Fruit fly (Drosophila melanogaster) whole organism, embryonic: ENCODE results near the gene CG6928.

Experiments
- Ada2b ChIP-seq: fragments of 200-800 bp; sonication (Bioruptor generic); IDR thresholded peaks from 2 replicates; pipeline ENCODE4 v1.3.6; 2022; ENCODE audit warnings: missing biosample characterization, missing genetic modification characterization
- Awh ChIP-seq: fragments of 200-800 bp; sonication (Bioruptor generic); IDR thresholded peaks from 2 replicates; pipeline ENCODE4, ENCODE4 v1.3.6; 2022; ENCODE audit warnings: missing biosample characterization, missing genetic modification characterization
- CG11695 ChIP-seq: fragments of 200-800 bp; sonication (Bioruptor generic); IDR thresholded peaks from 3 replicates; pipeline ENCODE4 v1.3.6; 2022; ENCODE audit warnings: missing biosample characterization, missing genetic modification characterization
- CG12071 ChIP-seq: fragments of 200-800 bp; sonication (Bioruptor generic); optimal IDR thresholded peaks from 3 replicates; lab custom pipeline; 2018; ENCODE audit warnings: missing biosample characterization, mild to moderate bottlenecking, missing genetic modification characterization
- CG12744 ChIP-seq: fragments of 200-800 bp; sonication (Bioruptor generic); optimal IDR thresholded peaks from 2 replicates; lab custom pipeline; 2016; ENCODE audit warnings: missing biosample characterization, missing genetic modification characterization
- CG13424 ChIP-seq: fragments of 200-800 bp; sonication (Bioruptor generic); optimal IDR thresholded peaks from 2 replicates; lab custom pipeline; 2019; ENCODE audit warnings: missing biosample characterization, mild to moderate bottlenecking, missing genetic modification characterization, moderate library complexity
- CG14667 ChIP-seq: fragments of 200-800 bp; sonication (Bioruptor generic); IDR thresholded peaks from 2 replicates; pipeline ENCODE4 v1.3.6; 2022; ENCODE audit warnings: missing biosample characterization, missing genetic modification characterization
- CG18011 ChIP-seq: fragments of 200-800 bp; sonication (Bioruptor generic); optimal IDR thresholded peaks from 2 replicates; lab custom pipeline; 2017; ENCODE audit warnings: missing biosample characterization, missing genetic modification characterization, mild to moderate bottlenecking, moderate library complexity, missing genotype
- CG18262 ChIP-seq: fragments of 200-800 bp; optimal IDR thresholded peaks from 3 replicates; lab custom pipeline; 2019; ENCODE audit warnings: missing biosample characterization, mild to moderate bottlenecking, missing genetic modification characterization, moderate library complexity
- CG30431 ChIP-seq: fragments of 200-800 bp; sonication (Bioruptor generic); optimal IDR thresholded peaks from 2 replicates; lab custom pipeline; 2017; ENCODE audit warnings: missing biosample characterization, missing genetic modification characterization
- CG31365 ChIP-seq: fragments of 200-800 bp; sonication (Bioruptor generic); optimal IDR thresholded peaks from 2 replicates; lab custom pipeline; 2018; ENCODE audit warnings: missing biosample characterization, mild to moderate bottlenecking, missing genetic modification characterization
- CG31388 ChIP-seq: fragments of 200-800 bp; sonication (Bioruptor generic); optimal IDR thresholded peaks from 2 replicates; lab custom pipeline; 2016; ENCODE audit warnings: missing biosample characterization, missing genetic modification characterization
- CG5180 ChIP-seq: fragments of 200-800 bp; sonication (Bioruptor generic); optimal IDR thresholded peaks from 3 replicates; lab custom pipeline; 2017; ENCODE audit warnings: missing biosample characterization, missing genetic modification characterization, mild to moderate bottlenecking, moderate library complexity, missing genetic modification reagents
- CG6813 ChIP-seq: fragments of 200-800 bp; sonication (Bioruptor generic); optimal IDR thresholded peaks from 2 replicates; lab custom pipeline; 2017; ENCODE audit warnings: missing biosample characterization, missing genetic modification characterization, mild to moderate bottlenecking, moderate library complexity, missing genetic modification reagents
- CG9797 ChIP-seq: fragments of 200-800 bp; sonication (Bioruptor generic); optimal IDR thresholded peaks from 3 replicates; lab custom pipeline; 2018; ENCODE audit warnings: missing biosample characterization, mild to moderate bottlenecking, missing genetic modification characterization
- D19A ChIP-seq: fragments of 200-800 bp; optimal IDR thresholded peaks from 3 replicates; lab custom pipeline; 2019; ENCODE audit warnings: missing biosample characterization, mild to moderate bottlenecking, missing genetic modification characterization, moderate library complexity
- Eip74EF ChIP-seq, 2 experiments: fragments of 200-800 bp in 1 of 2; fragments of >200 bp in 1 of 2; sonication (Bioruptor generic) in 1 of 2; optimal IDR thresholded peaks; 2 replicates each; lab custom pipeline; 2017 to 2019; ENCODE audit warnings: missing biosample characterization in 2 of 2, missing genetic modification characterization in 2 of 2, mild to moderate bottlenecking in 1 of 2, moderate library complexity in 1 of 2
- Fer3 ChIP-seq: fragments of 200-800 bp; sonication (Bioruptor generic); optimal IDR thresholded peaks from 2 replicates; lab custom pipeline; 2018; ENCODE audit warnings: missing biosample characterization, mild to moderate bottlenecking, missing genetic modification characterization, moderate library complexity
- GATAe ChIP-seq: fragments of 200-800 bp; sonication (Bioruptor generic); conservative IDR thresholded peaks from 2 replicates; pipeline ENCODE4 v1.3.6; 2022; ENCODE audit warnings: missing biosample characterization, missing genetic modification characterization
- HLH4C ChIP-seq: fragments of 200-800 bp; sonication (Bioruptor generic); IDR thresholded peaks from 3 replicates; pipeline ENCODE4 v1.3.6; 2022; ENCODE audit warnings: missing biosample characterization, missing genetic modification characterization; ENCODE audit not compliant: partially characterized antibody
- Lim3 ChIP-seq: fragments of 200-800 bp; sonication (Bioruptor generic); IDR thresholded peaks from 2 replicates; pipeline ENCODE4 v1.3.6; 2022; ENCODE audit warnings: missing biosample characterization, missing genetic modification characterization
- NFAT ChIP-seq: fragments of 200-800 bp; sonication (Bioruptor generic); IDR thresholded peaks from 2 replicates; pipeline ENCODE4 v1.3.6; 2022; ENCODE audit warnings: missing biosample characterization, missing genetic modification characterization
- Nf-YA ChIP-seq: fragments of 200-800 bp; sonication (Bioruptor generic); IDR thresholded peaks from 2 replicates; pipeline ENCODE4 v1.3.6; 2022; ENCODE audit warnings: missing biosample characterization, missing genetic modification characterization
- Optix ChIP-seq: fragments of 200-800 bp; sonication (Bioruptor generic); IDR thresholded peaks from 3 replicates; pipeline ENCODE4 v1.3.6; 2022; ENCODE audit warnings: missing biosample characterization, missing genetic modification characterization
- PHDP ChIP-seq: fragments of 200-800 bp; sonication (Bioruptor generic); optimal IDR thresholded peaks from 3 replicates; lab custom pipeline; 2018; ENCODE audit warnings: missing biosample characterization, mild to moderate bottlenecking, missing genetic modification characterization, moderate library complexity
- Pdp1 ChIP-seq, 2 experiments: fragments of 200-800 bp; sonication (Bioruptor generic); optimal IDR thresholded peaks; 3 replicates each; lab custom pipeline; 2016; ENCODE audit warnings: missing biosample characterization in 2 of 2, missing genetic modification characterization in 2 of 2, mild to moderate bottlenecking in 1 of 2, moderate library complexity in 1 of 2
- Ptx1 ChIP-seq: fragments of 200-800 bp; sonication (Bioruptor generic); IDR thresholded peaks from 2 replicates; pipeline ENCODE4 v1.3.6; 2022; ENCODE audit warnings: missing biosample characterization, missing genetic modification characterization
- Vsx1 ChIP-seq: fragments of 200-800 bp; sonication (Bioruptor generic); optimal IDR thresholded peaks from 2 replicates; lab custom pipeline; 2017; ENCODE audit warnings: missing biosample characterization, mild to moderate bottlenecking, missing genetic modification characterization, missing genetic modification reagents
- amos ChIP-seq: fragments of 200-800 bp; sonication (Bioruptor generic); IDR thresholded peaks from 2 replicates; pipeline ENCODE4 v1.3.6; 2022; ENCODE audit warnings: missing biosample characterization, missing genetic modification characterization; ENCODE audit not compliant: partially characterized antibody
- ato ChIP-seq: fragments of 200-800 bp; sonication (Bioruptor generic); IDR thresholded peaks from 2 replicates; pipeline ENCODE4 v1.3.6; 2022; ENCODE audit warnings: missing biosample characterization, missing genetic modification characterization; ENCODE audit not compliant: partially characterized antibody
- bcd ChIP-seq: fragments of 200-800 bp; sonication (Bioruptor generic); optimal IDR thresholded peaks from 2 replicates; lab custom pipeline; 2017; ENCODE audit warnings: missing biosample characterization, mild to moderate bottlenecking, missing genetic modification characterization
- chm ChIP-seq: fragments of 200-800 bp; sonication (Bioruptor generic); IDR thresholded peaks from 2 replicates; pipeline ENCODE4 v1.3.6; 2022; ENCODE audit warnings: missing biosample characterization, missing genetic modification characterization
- crol ChIP-seq: fragments of 200-800 bp; sonication (Bioruptor generic); IDR thresholded peaks from 2 replicates; pipeline ENCODE4 v1.3.6; 2022; ENCODE audit warnings: missing biosample characterization, missing genetic modification characterization
- crp ChIP-seq, 2 experiments: fragments of 200-800 bp; sonication (Bioruptor generic); optimal IDR thresholded peaks; 2 replicates in 1 of 2; 3 replicates in 1 of 2; lab custom pipeline; 2017; ENCODE audit warnings: missing biosample characterization in 2 of 2, missing genetic modification characterization in 2 of 2, mild to moderate bottlenecking in 1 of 2, moderate library complexity in 1 of 2
- da ChIP-seq: fragments of 200-800 bp; sonication (Bioruptor generic); optimal IDR thresholded peaks from 2 replicates; lab custom pipeline; 2016; ENCODE audit warnings: missing biosample characterization, missing genetic modification characterization
- h ChIP-seq: fragments of >200 bp; optimal IDR thresholded peaks from 2 replicates; lab custom pipeline; 2017
- kay ChIP-seq: fragments of 200-800 bp; sonication (Bioruptor generic); optimal IDR thresholded peaks from 2 replicates; lab custom pipeline; 2016; ENCODE audit warnings: missing biosample characterization, missing genetic modification characterization
- lab ChIP-seq: fragments of 200-800 bp; sonication (Bioruptor generic); optimal IDR thresholded peaks from 3 replicates; lab custom pipeline; 2017; ENCODE audit warnings: missing biosample characterization, missing genetic modification characterization, mild to moderate bottlenecking, moderate library complexity, missing genetic modification reagents
- lilli ChIP-seq: fragments of 200-800 bp; sonication (Bioruptor generic); optimal IDR thresholded peaks from 3 replicates; lab custom pipeline; 2016; ENCODE audit warnings: missing biosample characterization, missing genetic modification characterization
- otp ChIP-seq: fragments of 200-800 bp; sonication (Bioruptor generic); IDR thresholded peaks from 3 replicates; pipeline ENCODE4, ENCODE4 v1.3.6; 2022; ENCODE audit warnings: missing biosample characterization, missing genetic modification characterization
- pita ChIP-seq: fragments of 200-800 bp; sonication (Bioruptor generic); optimal IDR thresholded peaks from 2 replicates; lab custom pipeline; 2017; ENCODE audit warnings: missing biosample characterization, mild to moderate bottlenecking, missing genetic modification characterization
- run ChIP-seq: fragments of 200-800 bp; sonication (Bioruptor generic); optimal IDR thresholded peaks from 3 replicates; lab custom pipeline; 2018; ENCODE audit warnings: missing biosample characterization, mild to moderate bottlenecking, missing genetic modification characterization
- shn ChIP-seq: fragments of 200-800 bp; sonication (Bioruptor generic); optimal IDR thresholded peaks from 3 replicates; lab custom pipeline; 2016; ENCODE audit warnings: missing biosample characterization, missing genetic modification characterization
- sr ChIP-seq: fragments of 200-800 bp; sonication (Bioruptor generic); IDR thresholded peaks from 3 replicates; pipeline ENCODE4 v1.3.6; 2022; ENCODE audit warnings: missing biosample characterization, missing genetic modification characterization
- trem ChIP-seq: fragments of 200-800 bp; optimal IDR thresholded peaks from 3 replicates; lab custom pipeline; 2019; ENCODE audit warnings: missing biosample characterization, mild to moderate bottlenecking, missing genetic modification characterization, moderate library complexity
- trh ChIP-seq: fragments of 200-800 bp; sonication (Bioruptor generic); optimal IDR thresholded peaks from 2 replicates; lab custom pipeline; 2016; ENCODE audit warnings: missing biosample characterization, missing genetic modification characterization
- wdn ChIP-seq: fragments of 200-800 bp; sonication (Bioruptor generic); IDR thresholded peaks from 2 replicates; pipeline ENCODE4 v1.3.6; 2022; ENCODE audit warnings: missing biosample characterization, missing genetic modification characterization
- zfh1 ChIP-seq: fragments of 200-800 bp; sonication (Bioruptor generic); IDR thresholded peaks from 3 replicates; pipeline ENCODE4 v1.3.6; 2022; ENCODE audit warnings: missing biosample characterization, missing genetic modification characterization

CG6928 gene

DNA sequence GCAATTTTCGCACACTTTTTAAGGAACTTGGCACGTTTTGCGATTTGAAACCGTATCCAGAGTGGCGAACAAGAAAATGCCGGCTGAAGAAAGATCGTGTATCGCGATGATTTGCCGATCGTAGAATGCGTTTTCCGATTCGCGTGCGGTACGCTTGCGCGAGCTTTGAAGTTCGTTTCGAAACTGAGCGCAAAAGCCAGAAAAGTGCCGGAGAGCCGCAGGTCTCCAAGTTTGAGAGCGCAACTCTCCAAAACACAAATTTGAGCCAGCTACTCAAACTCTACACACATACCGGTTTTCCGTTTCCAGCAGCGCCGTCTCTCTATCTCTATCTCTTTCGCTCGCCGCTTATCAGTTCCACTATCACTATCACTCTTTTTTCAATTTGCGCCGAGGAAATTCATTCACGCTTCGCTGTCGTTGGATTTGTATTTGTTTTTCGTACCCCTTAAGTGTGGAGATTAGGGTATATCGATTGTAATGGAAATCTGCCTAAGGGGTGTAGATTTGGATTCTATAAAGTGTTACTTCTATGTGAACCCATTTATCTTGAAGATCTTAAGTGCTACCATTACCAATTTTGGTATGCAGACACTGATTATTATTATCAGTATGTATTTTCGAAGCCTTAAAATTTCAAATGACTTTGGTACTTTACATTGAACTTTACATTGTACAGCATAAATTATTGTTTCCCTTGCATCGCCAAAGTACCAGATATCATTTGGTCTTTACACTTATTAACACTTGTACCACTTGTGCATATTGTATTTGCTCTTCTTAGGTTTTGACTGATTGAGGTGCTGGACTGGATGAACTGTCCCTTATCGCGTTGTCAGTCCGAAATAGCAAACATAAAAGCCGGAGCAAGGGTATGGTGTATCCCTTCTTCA, 53.6 kb downstream of the CG6928 start (continued):
- peak; percentile 88 for TF ChIP-seq CG18262
- TF ChIP-seq h, result no peak
- TF ChIP-seq lilli (GFP tag; lab: Kevin White, UChicago), result peak; percentile 65
- peak; percentile 46 for TF ChIP-seq kay (GFP tag; lab: Kevin White, UChicago)
- TF ChIP-seq bcd (GFP tag; lab: Kevin White, UChicago), result peak; percentile 70
- TF ChIP-seq CG31388 (GFP tag; lab: Kevin White, UChicago), result peak; percentile 69
- TF ChIP-seq trem (tag; lab: Kevin White, UChicago), result peak; percentile 31
- no peak for TF ChIP-seq CG18011 (GFP tag; lab: Kevin White, UChicago)
- TF ChIP-seq Eip74EF (GFP tag; optimal IDR thresholded peaks at IDR 0.05; lab: Kevin White, UChicago), result peak in 1 of 2 experiments; percentile 54
- TF ChIP-seq CG9797 (GFP tag; lab: Kevin White, UChicago), result no peak
- no peak; the same call in 1 of the 2 replicates for TF ChIP-seq Awh (GFP tag; lab: Robert Waterston, UW)
- no peak for TF ChIP-seq pita (GFP tag; lab: Kevin White, UChicago)
- TF ChIP-seq PHDP (tag; lab: Kevin White, UChicago), result peak; percentile 42
- no peak for TF ChIP-seq otp (GFP tag; lab: Robert Waterston, UW)
- TF ChIP-seq crol (GFP tag; lab: Robert Waterston, UW), result no peak
- peak; percentile 30 for TF ChIP-seq Fer3 (tag; lab: Kevin White, UChicago)

DNA sequence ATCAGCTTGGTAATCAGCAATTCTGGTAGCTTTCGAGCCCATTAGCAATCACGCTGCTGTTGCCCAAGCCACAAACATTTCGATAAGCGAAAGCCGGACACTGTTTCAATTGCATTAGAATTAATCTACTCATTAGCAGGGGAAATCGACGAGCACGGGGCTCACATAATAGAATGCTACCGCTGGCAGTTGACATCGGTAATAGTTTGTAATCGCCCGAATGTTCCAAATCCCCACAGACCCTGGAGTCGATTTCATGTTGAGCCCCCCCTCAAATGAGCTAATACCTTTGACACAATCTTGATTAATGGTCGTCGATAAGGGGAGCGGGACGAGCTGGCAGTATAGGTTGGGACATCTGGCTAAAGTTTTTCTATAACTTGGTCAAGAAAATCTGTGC, 54.6 kb downstream of the CG6928 start:
- TF ChIP-seq CG13424 (tag; lab: Kevin White, UChicago), result no peak
- TF ChIP-seq Lim3 (GFP tag; lab: Robert Waterston, UW), result peak; percentile 47; the same call in 1 of the 2 replicates
- TF ChIP-seq crp (GFP tag; optimal IDR thresholded peaks at IDR 0.05; lab: Kevin White, UChicago), result no peak
- no peak for TF ChIP-seq CG6813 (GFP tag; lab: Kevin White, UChicago)
- no peak for TF ChIP-seq Nf-YA (GFP tag; lab: Robert Waterston, UW)
- TF ChIP-seq CG12744 (GFP tag; lab: Kevin White, UChicago), result no peak
- TF ChIP-seq CG14667 (GFP tag; lab: Robert Waterston, UW), result no peak
- peak; percentile 91 for TF ChIP-seq lab (GFP tag; lab: Kevin White, UChicago)
- TF ChIP-seq Ptx1, result 0 out of 2 replicates have a peak, but pooled peaks have one; percentile 16
- TF ChIP-seq NFAT (GFP tag; lab: Robert Waterston, UW), result no peak
- TF ChIP-seq ato, result no peak
- no peak for TF ChIP-seq wdn (GFP tag; lab: Robert Waterston, UW)
- peak; percentile 82 for TF ChIP-seq Vsx1 (GFP tag; lab: Kevin White, UChicago)
- TF ChIP-seq run (tag; lab: Kevin White, UChicago), result peak; percentile 39
- no peak for TF ChIP-seq Ada2b (GFP tag; lab: Robert Waterston, UW)
- TF ChIP-seq Pdp1 (GFP tag; optimal IDR thresholded peaks at IDR 0.05; lab: Kevin White, UChicago), result peak in 1 of 2 experiments; percentile 94
- no peak for TF ChIP-seq CG30431 (GFP tag; lab: Kevin White, UChicago)
- TF ChIP-seq CG12071 (GFP tag; lab: Kevin White, UChicago), result no peak
- TF ChIP-seq da (GFP tag; lab: Kevin White, UChicago), result no peak
- TF ChIP-seq amos (GFP tag; lab: Robert Waterston, UW), result no peak
- TF ChIP-seq GATAe (GFP tag; lab: Robert Waterston, UW), result peak; percentile 20
- TF ChIP-seq sr (GFP tag; lab: Robert Waterston, UW), result no peak
- TF ChIP-seq CG11695 (GFP tag; lab: Robert Waterston, UW), result no peak
- TF ChIP-seq CG31365, result no peak
- no peak for TF ChIP-seq Optix (GFP tag; lab: Robert Waterston, UW)
- no peak for TF ChIP-seq D19A (tag; lab: Kevin White, UChicago)
- TF ChIP-seq trh, result no peak
- TF ChIP-seq chm (GFP tag; lab: Robert Waterston, UW), result peak; percentile 27; the same call in 1 of the 2 replicates
- no peak for TF ChIP-seq zfh1
- TF ChIP-seq CG5180 (GFP tag; lab: Kevin White, UChicago), result peak; percentile 7
- TF ChIP-seq HLH4C (GFP tag; lab: Robert Waterston, UW), result no peak
- no peak for TF ChIP-seq shn (GFP tag; lab: Kevin White, UChicago)
